Fruit fly (Drosophila melanogaster) whole organism, pupa: ENCODE results near the gene INPP5E.

ENCODE experiments used
- CG10348 ChIP-seq: fragments of 200-800 bp; sonication (Bioruptor generic); IDR thresholded peaks from 2 replicates; pipeline ENCODE4 v1.3.6; 2022; ENCODE audit warnings: missing biosample characterization, missing genetic modification characterization
- CG12605 ChIP-seq: fragments of 200-800 bp; sonication (Bioruptor generic); IDR thresholded peaks from 2 replicates; pipeline ENCODE4 v1.3.6; 2022; ENCODE audit warnings: missing biosample characterization, missing genetic modification characterization
- CG13204 ChIP-seq: fragments of 200-800 bp; sonication (Bioruptor generic); optimal IDR thresholded peaks from 2 replicates; lab custom pipeline; 2018; ENCODE audit warnings: missing biosample characterization, mild to moderate bottlenecking, missing genetic modification characterization, moderate library complexity
- CG14655 ChIP-seq: fragments of 200-800 bp; sonication (Bioruptor generic); optimal IDR thresholded peaks from 3 replicates; lab custom pipeline; 2017; ENCODE audit warnings: mild to moderate bottlenecking, missing biosample characterization, missing genetic modification reagents, missing genetic modification characterization
- CG15710 ChIP-seq: fragments of 200-800 bp; sonication (Bioruptor generic); optimal IDR thresholded peaks from 2 replicates; lab custom pipeline; 2018; ENCODE audit warnings: missing biosample characterization, mild to moderate bottlenecking, missing genetic modification characterization, moderate library complexity
- CG17806 ChIP-seq: fragments of 200-800 bp; sonication (Bioruptor generic); optimal IDR thresholded peaks from 2 replicates; lab custom pipeline; 2018; ENCODE audit warnings: missing biosample characterization, mild to moderate bottlenecking, missing genetic modification characterization, moderate library complexity
- CG32121 ChIP-seq: fragments of 200-800 bp; sonication (Bioruptor generic); IDR thresholded peaks from 2 replicates; pipeline ENCODE4 v1.3.6; 2022; ENCODE audit warnings: missing biosample characterization, missing genetic modification characterization
- CG34367 ChIP-seq: fragments of 200-800 bp; sonication (Bioruptor generic); optimal IDR thresholded peaks from 2 replicates; lab custom pipeline; 2018; ENCODE audit warnings: missing biosample characterization, mild to moderate bottlenecking, missing genetic modification characterization
- CG4496 ChIP-seq: fragments of 200-800 bp; sonication (Bioruptor generic); IDR thresholded peaks from 3 replicates; pipeline ENCODE4 v1.3.6; 2022; ENCODE audit warnings: missing biosample characterization, missing genetic modification characterization
- CG8159 ChIP-seq: fragments of 200-800 bp; sonication (Bioruptor generic); optimal IDR thresholded peaks from 3 replicates; lab custom pipeline; 2018; ENCODE audit warnings: missing biosample characterization, mild to moderate bottlenecking, missing genetic modification characterization, moderate library complexity
- CG8301 ChIP-seq: fragments of 200-800 bp; sonication (Bioruptor generic); optimal IDR thresholded peaks from 2 replicates; lab custom pipeline; 2018; ENCODE audit warnings: missing biosample characterization, mild to moderate bottlenecking, missing genetic modification characterization
- CG9948 ChIP-seq: fragments of 200-800 bp; sonication (Bioruptor generic); optimal IDR thresholded peaks from 2 replicates; lab custom pipeline; 2018; ENCODE audit warnings: missing biosample characterization, mild to moderate bottlenecking, missing genetic modification characterization, moderate library complexity
- D1 ChIP-seq: fragments of 200-800 bp; sonication (Bioruptor generic); optimal IDR thresholded peaks from 2 replicates; lab custom pipeline; 2018; ENCODE audit warnings: missing biosample characterization, mild to moderate bottlenecking, missing genetic modification characterization, moderate library complexity
- EcR ChIP-seq: fragments of 200-800 bp; sonication (Bioruptor generic); optimal IDR thresholded peaks from 3 replicates; lab custom pipeline; 2019; ENCODE audit warnings: missing biosample characterization, missing genetic modification characterization, mild to moderate bottlenecking, moderate library complexity, missing genetic modification reagents
- Ets98B ChIP-seq: fragments of 200-800 bp; sonication (Bioruptor generic); IDR thresholded peaks from 2 replicates; pipeline ENCODE4 v1.3.6; 2022; ENCODE audit warnings: missing biosample characterization, missing genetic modification characterization
- Pif1A ChIP-seq: fragments of 200-800 bp; sonication (Bioruptor generic); optimal IDR thresholded peaks from 3 replicates; lab custom pipeline; 2016; ENCODE audit warnings: missing biosample characterization, missing genetic modification characterization
- Pif1B ChIP-seq: fragments of 200-800 bp; sonication (Bioruptor generic); optimal IDR thresholded peaks from 3 replicates; lab custom pipeline; 2016; ENCODE audit warnings: missing biosample characterization, missing genetic modification characterization
- Snoo ChIP-seq: fragments of 200-800 bp; sonication (Bioruptor generic); optimal IDR thresholded peaks from 3 replicates; lab custom pipeline; 2017; ENCODE audit warnings: missing biosample characterization, mild to moderate bottlenecking, missing genetic modification characterization, inconsistent platforms
- fd96Ca ChIP-seq: fragments of 200-800 bp; sonication (Bioruptor generic); IDR thresholded peaks from 3 replicates; pipeline ENCODE4 v1.3.6; 2022; ENCODE audit warnings: missing biosample characterization, missing genetic modification characterization
- gl ChIP-seq: fragments of 200-800 bp; sonication (Bioruptor generic); optimal IDR thresholded peaks from 2 replicates; lab custom pipeline; 2018; ENCODE audit warnings: missing biosample characterization, mild to moderate bottlenecking, missing genetic modification characterization
- rn ChIP-seq: fragments of 200-800 bp; sonication (Bioruptor generic); IDR thresholded peaks from 2 replicates; pipeline ENCODE4 v1.3.6; 2022; ENCODE audit warnings: missing biosample characterization, missing genetic modification characterization

The INPP5E gene

dm6 chr3L:12267332-12267914 lies 10.0 kb upstream of the INPP5E start, which contains the start of gene CG32100:
Gene CG32100, plus strand, starts transcription at chr3L:12267528.
- TF ChIP-seq EcR (peak; percentile 92), CG13204 (no peak)

dm6 chr3L:12269867-12270266 lies 7.6 kb upstream of the INPP5E start:
- TF ChIP-seq CG4496 (GFP tag; lab: Robert Waterston, UW) (no peak), CG8159 (tag; lab: Kevin White, UChicago) (peak; percentile 61)
- TF ChIP-seq, all 21 proteins: peak for 1

dm6 chr3L:12271195-12271618 lies 6.2 kb upstream of the INPP5E start, which contains the start of gene Pbgs:
Gene Pbgs, minus strand, starts transcription at chr3L:12271345.
- peak; percentile 67 for TF ChIP-seq Ets98B (GFP tag; lab: Robert Waterston, UW)
- TF ChIP-seq gl (tag; lab: Kevin White, UChicago) = no peak
- TF ChIP-seq fd96Ca (GFP tag; lab: Robert Waterston, UW) = peak; percentile 24; the same call in 1 of the 3 replicates
- TF ChIP-seq CG9948 = peak; percentile 44
- peak; percentile 56 for TF ChIP-seq Snoo (tag; lab: Kevin White, UChicago)
- TF ChIP-seq D1 (tag; lab: Kevin White, UChicago) = no peak
- TF ChIP-seq EcR = no peak
- TF ChIP-seq CG10348 = no peak
- TF ChIP-seq CG12605 (GFP tag; lab: Robert Waterston, UW) = peak; percentile 69
- no peak for TF ChIP-seq CG13204
- peak; percentile 46 for TF ChIP-seq CG15710
- TF ChIP-seq Pif1A = no peak
- peak; percentile 56 for TF ChIP-seq CG8159 (tag; lab: Kevin White, UChicago)
- no peak for TF ChIP-seq CG34367 (tag; lab: Kevin White, UChicago)
- TF ChIP-seq rn (GFP tag; lab: Robert Waterston, UW) = no peak
- TF ChIP-seq CG4496 (GFP tag; lab: Robert Waterston, UW) = peak; percentile 58; the same call in 1 of the 3 replicates
- TF ChIP-seq CG32121 (GFP tag; lab: Robert Waterston, UW) = no peak; the same call in 1 of the 2 replicates
- peak; percentile 19 for TF ChIP-seq CG8301 (tag; lab: Kevin White, UChicago)
- peak; percentile 57 for TF ChIP-seq CG17806
- no peak for TF ChIP-seq Pif1B (GFP tag; lab: Kevin White, UChicago)
- TF ChIP-seq CG14655 (GFP tag; lab: Kevin White, UChicago) = peak; percentile 26
- TF ChIP-seq, all 21 proteins: peak for 11

DNA sequence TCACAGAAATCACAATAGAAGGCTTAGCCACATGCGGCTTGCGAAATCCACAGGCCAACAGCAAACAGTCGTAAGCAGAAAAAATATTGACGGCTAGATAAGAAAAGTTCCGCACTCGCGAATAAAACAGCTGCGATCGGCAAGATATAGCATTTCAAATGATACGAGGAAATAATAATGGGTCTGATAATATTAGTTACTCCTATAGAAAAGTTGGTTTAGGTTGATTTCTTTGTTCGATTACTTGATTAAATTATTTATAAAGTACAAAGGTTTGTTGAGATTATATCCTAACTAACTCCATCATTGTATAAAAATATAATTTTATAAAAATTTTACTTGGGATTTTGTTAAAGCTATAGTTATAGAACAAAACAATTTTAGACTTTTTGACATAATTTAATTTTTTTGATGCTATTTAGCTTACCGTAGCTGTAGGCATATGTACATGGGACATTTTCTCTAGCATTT lies 1.8 kb upstream of the INPP5E start:
- no peak for TF ChIP-seq CG13204
- no peak for TF ChIP-seq CG34367 (tag; lab: Kevin White, UChicago)
- TF ChIP-seq CG4496 (GFP tag; lab: Robert Waterston, UW) = no peak
- TF ChIP-seq CG14655 (GFP tag; lab: Kevin White, UChicago) = peak; percentile 59
- TF ChIP-seq EcR = no peak
- TF ChIP-seq CG17806 = peak; percentile 5
- TF ChIP-seq gl (tag; lab: Kevin White, UChicago) = no peak
- TF ChIP-seq CG32121 (GFP tag; lab: Robert Waterston, UW) = 0 out of 2 replicates have a peak, but pooled peaks have one; percentile 19
- no peak for TF ChIP-seq CG10348
- TF ChIP-seq Pif1B (GFP tag; lab: Kevin White, UChicago) = no peak
- no peak for TF ChIP-seq CG12605 (GFP tag; lab: Robert Waterston, UW)
- peak; percentile 54 for TF ChIP-seq CG8301 (tag; lab: Kevin White, UChicago)
- TF ChIP-seq Pif1A = peak; percentile 26
- peak; percentile 27 for TF ChIP-seq CG9948
- peak; percentile 49 for TF ChIP-seq CG8159 (tag; lab: Kevin White, UChicago)
- no peak for TF ChIP-seq rn (GFP tag; lab: Robert Waterston, UW)
- no peak for TF ChIP-seq D1 (tag; lab: Kevin White, UChicago)
- no peak for TF ChIP-seq Ets98B (GFP tag; lab: Robert Waterston, UW)
- no peak for TF ChIP-seq fd96Ca (GFP tag; lab: Robert Waterston, UW)
- peak; percentile 47 for TF ChIP-seq CG15710
- TF ChIP-seq Snoo (tag; lab: Kevin White, UChicago) = peak; percentile 7

DNA sequence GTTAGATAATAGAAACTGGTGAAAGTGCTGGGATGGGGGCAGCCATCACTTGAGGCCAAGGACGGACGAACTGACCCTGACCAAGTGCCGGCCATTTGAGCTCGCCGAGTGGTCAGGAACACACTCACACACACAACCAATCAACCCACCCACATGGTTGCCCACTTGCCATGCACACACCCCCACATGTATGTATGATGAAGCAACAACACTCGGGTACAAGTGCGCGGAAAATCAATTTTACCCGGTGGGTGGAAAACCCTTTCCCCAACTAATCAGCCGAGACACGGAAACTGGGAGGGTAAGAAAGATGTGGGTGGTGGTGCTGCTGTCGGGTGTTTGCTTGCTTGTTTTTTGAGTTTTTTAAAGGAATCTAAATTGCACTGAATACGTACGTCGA lies 960 bp upstream of the INPP5E start:
- TF ChIP-seq CG15710 = no peak
- no peak for TF ChIP-seq D1 (tag; lab: Kevin White, UChicago)
- no peak for TF ChIP-seq Snoo (tag; lab: Kevin White, UChicago)
- no peak for TF ChIP-seq EcR
- TF ChIP-seq CG13204 = no peak
- no peak for TF ChIP-seq Pif1B (GFP tag; lab: Kevin White, UChicago)

DNA sequence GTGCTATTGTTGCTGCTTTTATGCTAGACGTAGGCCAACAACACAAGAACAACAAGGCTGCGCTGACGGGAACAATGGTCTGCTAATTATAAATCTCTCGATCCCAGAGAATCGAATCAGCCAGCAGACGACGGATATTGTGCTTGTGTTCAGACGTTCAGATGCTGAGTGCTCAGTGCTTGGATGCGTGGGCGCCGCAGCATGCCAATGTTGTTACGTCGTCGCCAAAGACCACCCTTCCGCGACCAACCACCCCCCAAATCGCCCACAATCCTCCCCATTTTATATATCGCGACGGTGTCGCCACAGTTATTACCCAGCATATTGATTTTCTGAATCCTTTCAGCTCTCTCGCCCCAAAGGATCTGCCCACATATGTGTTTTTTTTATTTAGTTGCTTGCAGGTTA lies 429 bp downstream of the INPP5E start:
- TF ChIP-seq CG4496 (GFP tag; lab: Robert Waterston, UW) (peak; percentile 36; the same call in 1 of the 3 replicates), rn (GFP tag; lab: Robert Waterston, UW) (no peak), Ets98B (GFP tag; lab: Robert Waterston, UW) (no peak), fd96Ca (GFP tag; lab: Robert Waterston, UW) (no peak), CG32121 (GFP tag; lab: Robert Waterston, UW) (peak; percentile 28; the same call in 1 of the 2 replicates), CG8159 (tag; lab: Kevin White, UChicago) (no peak)
